Fruit fly (Drosophila melanogaster) whole organism, embryonic: Measurements from ENCODE around the gene Sf3b6.

Experiments used
- CG11085 ChIP-seq: fragments of 200-800 bp; sonication (Bioruptor generic); IDR thresholded peaks from 2 replicates; pipeline ENCODE4 v1.3.6; 2022; ENCODE audit warnings: missing biosample characterization, missing genetic modification characterization
- CG7786 ChIP-seq: fragments of 200-800 bp; sonication (Bioruptor generic); optimal IDR thresholded peaks from 2 replicates; lab custom pipeline; 2016; ENCODE audit warnings: missing biosample characterization, missing genetic modification characterization
- Rx ChIP-seq: fragments of 200-800 bp; sonication (Bioruptor generic); IDR thresholded peaks from 2 replicates; pipeline ENCODE4 v1.3.6; 2022; ENCODE audit warnings: missing biosample characterization, missing genetic modification characterization
- Sox100B ChIP-seq: fragments of 200-800 bp; sonication (Bioruptor generic); optimal IDR thresholded peaks from 3 replicates; lab custom pipeline; 2018; ENCODE audit warnings: missing biosample characterization, mild to moderate bottlenecking, missing genetic modification characterization
- abd-A ChIP-seq: fragments of 200-800 bp; sonication (Bioruptor generic); optimal IDR thresholded peaks from 3 replicates; lab custom pipeline; 2019; ENCODE audit warnings: missing biosample characterization, mild to moderate bottlenecking, missing genetic modification characterization, moderate library complexity
- az2 ChIP-seq: fragments of 200-800 bp; sonication (Bioruptor generic); optimal IDR thresholded peaks from 3 replicates; lab custom pipeline; 2016; ENCODE audit warnings: missing biosample characterization, missing genetic modification characterization
- gsb ChIP-seq: fragments of 200-800 bp; sonication (Bioruptor generic); IDR thresholded peaks from 2 replicates; pipeline ENCODE4 v1.3.6; 2022; ENCODE audit warnings: missing biosample characterization, missing genetic modification characterization
- nau ChIP-seq: fragments of 200-800 bp; sonication (Bioruptor generic); optimal IDR thresholded peaks from 3 replicates; lab custom pipeline; 2017; ENCODE audit warnings: missing biosample characterization, mild to moderate bottlenecking, missing genetic modification characterization, missing genetic modification reagents
- pan ChIP-seq, 4 experiments: fragments of >200 bp in 3 of 4; fragments of 200-800 bp in 1 of 4; sonication (Bioruptor generic) in 1 of 4; optimal IDR thresholded peaks in 3 of 4; IDR thresholded peaks in 1 of 4; 2 replicates each; pipeline versions ENCODE4 v1.3.6 to Lab custom; 2017 to 2022; ENCODE audit warnings: missing biosample characterization in 2 of 4, missing genetic modification characterization in 2 of 4, mixed read lengths in 1 of 4
- trh ChIP-seq: fragments of 200-800 bp; sonication (Bioruptor generic); optimal IDR thresholded peaks from 2 replicates; lab custom pipeline; 2016; ENCODE audit warnings: missing biosample characterization, missing genetic modification characterization

dm6 chr3L:6216787-6217078, 23.8 kb upstream of the Sf3b6 start:
- TF ChIP-seq pan (optimal IDR thresholded peaks at IDR 0.05; lab: Kevin White, UChicago) = no peak
- no peak for TF ChIP-seq pan (GFP tag; optimal IDR thresholded peaks at IDR 0.05 in 1 of 2, IDR thresholded peaks at IDR 0.05 in 1 of 2)
- no peak for TF ChIP-seq Rx (GFP tag; lab: Robert Waterston, UW)
- TF ChIP-seq nau (GFP tag; lab: Kevin White, UChicago) = no peak
- TF ChIP-seq az2 = no peak
- TF ChIP-seq gsb (GFP tag; lab: Robert Waterston, UW) = no peak
- no peak for TF ChIP-seq CG11085 (GFP tag; lab: Robert Waterston, UW)
- no peak for TF ChIP-seq trh (GFP tag; lab: Kevin White, UChicago)
- TF ChIP-seq CG7786 = no peak
- TF ChIP-seq abd-A (tag; lab: Kevin White, UChicago) = no peak
- TF ChIP-seq Sox100B = no peak
